Worm (Caenorhabditis elegans) whole organism, early embryonic: ENCODE measurements around the gene F08D12.15.

ENCODE experiments used
- B0310.2 ChIP-seq: sonication (generic microtip); optimal IDR thresholded peaks from 2 replicates; lab custom pipeline; 2016; ENCODE audit warnings: mild to moderate bottlenecking, missing genetic modification characterization, missing compliant biosample characterization
- aly-1 ChIP-seq: sonication (generic microtip); optimal IDR thresholded peaks from 2 replicates; lab custom pipeline; 2016; ENCODE audit warnings: missing genetic modification characterization, missing compliant biosample characterization
- ceh-13 ChIP-seq: fragments of 200-800 bp; sonication (Bioruptor generic); optimal IDR thresholded peaks from 2 replicates; lab custom pipeline; 2018; ENCODE audit warnings: mild to moderate bottlenecking, missing genetic modification characterization, missing compliant biosample characterization
- ceh-36 ChIP-seq: sonication (generic microtip); optimal IDR thresholded peaks from 2 replicates; lab custom pipeline; 2016; ENCODE audit warnings: missing genetic modification characterization, inconsistent platforms, missing compliant biosample characterization
- ets-7 ChIP-seq: sonication (generic microtip); optimal IDR thresholded peaks from 2 replicates; lab custom pipeline; 2016; ENCODE audit warnings: missing genotype, missing genetic modification characterization, missing compliant biosample characterization
- hnd-1 ChIP-seq: sonication (generic microtip); optimal IDR thresholded peaks from 2 replicates; lab custom pipeline; 2016; ENCODE audit warnings: missing genetic modification characterization, missing compliant biosample characterization
- pes-1 ChIP-seq: fragments of 200-800 bp; sonication (Bioruptor generic); IDR thresholded peaks from 2 replicates; pipeline ENCODE4 v1.3.6; 2022; ENCODE audit warnings: missing genetic modification reagents, missing genetic modification characterization, missing compliant biosample characterization
- scrt-1 ChIP-seq: fragments of 200-800 bp; sonication (Bioruptor generic); IDR thresholded peaks from 2 replicates; pipeline ENCODE4 v1.3.6; 2022; ENCODE audit warnings: missing genetic modification characterization, missing compliant biosample characterization
- tra-4 ChIP-seq: sonication (generic microtip); optimal IDR thresholded peaks from 2 replicates; lab custom pipeline; 2017; ENCODE audit warnings: missing genetic modification characterization, missing compliant biosample characterization

The F08D12.15 gene

DNA sequence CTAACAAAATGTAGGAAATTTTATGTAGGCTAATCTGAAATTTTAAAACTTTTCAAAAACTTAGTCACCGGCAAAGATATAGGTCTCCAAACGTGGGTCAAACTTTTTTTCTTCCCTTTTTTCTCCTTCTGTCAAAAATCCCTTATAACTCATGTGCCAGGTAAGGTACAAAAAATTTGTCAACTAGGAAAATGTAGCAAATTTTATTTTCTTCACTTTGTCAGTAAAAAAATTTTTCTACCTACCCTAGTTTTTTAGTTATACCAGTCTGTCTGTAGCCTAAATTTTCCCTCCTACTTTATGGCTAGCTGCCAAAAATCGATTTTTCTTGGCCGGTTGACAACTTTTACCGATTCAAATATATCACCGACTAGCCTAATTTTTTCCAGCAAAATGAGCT, 50.2 kb downstream of the F08D12.15 start, which contains the start of gene set-13:
TSS of gene set-13 (plus strand) at position 301 of the 400 bp plus-strand sequence.
- TF ChIP-seq ceh-36 (tag; lab: Kevin White, UChicago) (no peak), scrt-1 (GFP tag; lab: Robert Waterston, UW) (no peak), hnd-1 (no peak), ets-7 (tag; lab: Kevin White, UChicago) (no peak), B0310.2 (tag; lab: Kevin White, UChicago) (no peak), pes-1 (GFP tag; lab: Robert Waterston, UW) (no peak), aly-1 (no peak), ceh-13 (no peak), tra-4 (no peak)
